Fruit fly (Drosophila melanogaster): Measurements from ENCODE around the gene CG10254.

CG10254 gene

dm6 chr3R:23652525-23653108 is 42.2 kb downstream of the CG10254 start (continued):
- no peak for TF ChIP-seq CG6276 (GFP tag; optimal IDR thresholded peaks at IDR 0.05)
- peak; percentile 67 for TF ChIP-seq Eip78C (GFP tag)
- TF ChIP-seq Hr4 (GFP tag; optimal IDR thresholded peaks at IDR 0.05): no peak
- no peak for TF ChIP-seq Hr38 (GFP tag; optimal IDR thresholded peaks at IDR 0.05)
- no peak for TF ChIP-seq Ets21C (GFP tag; optimal IDR thresholded peaks at IDR 0.05)
- no peak for TF ChIP-seq CG32006 (GFP tag; optimal IDR thresholded peaks at IDR 0.05)
- TF ChIP-seq Sox15 (GFP tag; optimal IDR thresholded peaks at IDR 0.05): no peak
- no peak for TF ChIP-seq CG6163 (GFP tag; IDR thresholded peaks at IDR 0.05)
- no peak for TF ChIP-seq acj6 (GFP tag; optimal IDR thresholded peaks at IDR 0.05)
- no peak for TF ChIP-seq CG11902 (GFP tag; optimal IDR thresholded peaks at IDR 0.05)
- peak; percentile 4 for TF ChIP-seq net (GFP tag; optimal IDR thresholded peaks at IDR 0.05)
- no peak for TF ChIP-seq CG11294 (GFP tag; IDR thresholded peaks at IDR 0.05)
- no peak for TF ChIP-seq OdsH (GFP tag; optimal IDR thresholded peaks at IDR 0.05)
- TF ChIP-seq spab (GFP tag; optimal IDR thresholded peaks at IDR 0.05): no peak
- no peak for TF ChIP-seq Eip93F (GFP tag; optimal IDR thresholded peaks at IDR 0.05)
- no peak for TF ChIP-seq Blimp-1 (GFP tag; optimal IDR thresholded peaks at IDR 0.05)
- no peak for TF ChIP-seq CG6808 (GFP tag; optimal IDR thresholded peaks at IDR 0.05)
- peak; percentile 25 for TF ChIP-seq Smox (GFP tag; optimal IDR thresholded peaks at IDR 0.05)
- TF ChIP-seq CG3032 (tag; optimal IDR thresholded peaks at IDR 0.05): no peak
- TF ChIP-seq CG6792 (GFP tag; optimal IDR thresholded peaks at IDR 0.05): peak; percentile 30
- TF ChIP-seq CG4318 (GFP tag; optimal IDR thresholded peaks at IDR 0.05): no peak
- TF ChIP-seq dsx (GFP tag; optimal IDR thresholded peaks at IDR 0.05; ENCODE audit: poor library complexity, severe bottlenecking): no peak
- TF ChIP-seq ss (GFP tag; optimal IDR thresholded peaks at IDR 0.05): no peak

dm6 chr3R:23649831-23650230 is 45.0 kb downstream of the CG10254 start:
- no peak for TF ChIP-seq CG4318 (GFP tag; optimal IDR thresholded peaks at IDR 0.05)
- no peak for TF ChIP-seq fd85E (GFP tag; optimal IDR thresholded peaks at IDR 0.05)
- no peak for TF ChIP-seq CG6276 (GFP tag; optimal IDR thresholded peaks at IDR 0.05)
- no peak for TF ChIP-seq CG9139 (GFP tag; optimal IDR thresholded peaks at IDR 0.05)
- no peak for TF ChIP-seq vri (GFP tag; optimal IDR thresholded peaks at IDR 0.05)
- no peak for TF ChIP-seq Blimp-1 (GFP tag; optimal IDR thresholded peaks at IDR 0.05)
- TF ChIP-seq salr (GFP tag; optimal IDR thresholded peaks at IDR 0.05): no peak
- no peak for TF ChIP-seq CG6808 (GFP tag; optimal IDR thresholded peaks at IDR 0.05)

dm6 chr3R:23646183-23646582 is 48.6 kb downstream of the CG10254 start:
- TF ChIP-seq salr (GFP tag; optimal IDR thresholded peaks at IDR 0.05) (peak; percentile 53 to 61), CG6854 (GFP tag; optimal IDR thresholded peaks at IDR 0.05) (no peak), CG10631 (GFP tag; optimal IDR thresholded peaks at IDR 0.05) (peak; percentile 61), CG11902 (GFP tag; optimal IDR thresholded peaks at IDR 0.05) (peak; percentile 67), CG15336 (GFP tag; IDR thresholded peaks at IDR 0.05) (peak; percentile 94), CG32006 (GFP tag; optimal IDR thresholded peaks at IDR 0.05) (peak; percentile 88), dsx (GFP tag; optimal IDR thresholded peaks at IDR 0.05; ENCODE audit: poor library complexity, severe bottlenecking) (peak; percentile 48), Gug (GFP tag; IDR thresholded peaks at IDR 0.05) (peak; percentile 80), Ets21C (GFP tag; optimal IDR thresholded peaks at IDR 0.05) (peak; percentile 68), Hr39 (GFP tag; optimal IDR thresholded peaks at IDR 0.05) (peak; percentile 80), dac (GFP tag; optimal IDR thresholded peaks at IDR 0.05) (peak; percentile 79), fd85E (GFP tag; optimal IDR thresholded peaks at IDR 0.05) (no peak), Eip93F (GFP tag; optimal IDR thresholded peaks at IDR 0.05) (no peak), Met (GFP tag; optimal IDR thresholded peaks at IDR 0.05) (peak; percentile 73), Hr4 (GFP tag; optimal IDR thresholded peaks at IDR 0.05) (peak; percentile 92), CG6792 (GFP tag; optimal IDR thresholded peaks at IDR 0.05) (peak; percentile 65), CG8119 (GFP tag; IDR thresholded peaks at IDR 0.05) (peak; percentile 92), achi (GFP tag; optimal IDR thresholded peaks at IDR 0.05) (peak; percentile 80), Blimp-1 (GFP tag; optimal IDR thresholded peaks at IDR 0.05) (no peak), CG6276 (GFP tag; optimal IDR thresholded peaks at IDR 0.05) (peak; percentile 88), Sox15 (GFP tag; optimal IDR thresholded peaks at IDR 0.05) (peak; percentile 63), CG6163 (GFP tag; IDR thresholded peaks at IDR 0.05) (peak; percentile 92), CG10669 (GFP tag; optimal IDR thresholded peaks at IDR 0.05) (peak; percentile 68), CG11762 (GFP tag; optimal IDR thresholded peaks at IDR 0.05; ENCODE audit: insufficient read depth) (peak; percentile 70), Eip78C (GFP tag) (peak; percentile 93), CG8319 (GFP tag; optimal IDR thresholded peaks at IDR 0.05) (peak; percentile 63), Lpt (GFP tag; optimal IDR thresholded peaks at IDR 0.05) (peak; percentile 81), Sox14 (GFP tag; optimal IDR thresholded peaks at IDR 0.05) (peak; percentile 78), fkh (GFP tag; optimal IDR thresholded peaks at IDR 0.05) (no peak), CG3032 (tag; optimal IDR thresholded peaks at IDR 0.05) (peak; percentile 46), CG7368 (GFP tag; optimal IDR thresholded peaks at IDR 0.05) (peak; percentile 67), OdsH (GFP tag; optimal IDR thresholded peaks at IDR 0.05) (peak; percentile 88), eg (GFP tag; IDR thresholded peaks at IDR 0.05) (peak; percentile 93), vri (GFP tag; optimal IDR thresholded peaks at IDR 0.05) (peak; percentile 36), acj6 (GFP tag; optimal IDR thresholded peaks at IDR 0.05) (peak; percentile 84)

Data from whole organism, prepupa.